Fruit fly (Drosophila melanogaster) whole organism, pupa: ENCODE measurements around the gene NimC4.

Experiments used
- CG10348 ChIP-seq: fragments of 200-800 bp; sonication (Bioruptor generic); IDR thresholded peaks from 2 replicates; pipeline ENCODE4 v1.3.6; 2022; ENCODE audit warnings: missing biosample characterization, missing genetic modification characterization
- CG12605 ChIP-seq: fragments of 200-800 bp; sonication (Bioruptor generic); IDR thresholded peaks from 2 replicates; pipeline ENCODE4 v1.3.6; 2022; ENCODE audit warnings: missing biosample characterization, missing genetic modification characterization
- CG13204 ChIP-seq: fragments of 200-800 bp; sonication (Bioruptor generic); optimal IDR thresholded peaks from 2 replicates; lab custom pipeline; 2018; ENCODE audit warnings: missing biosample characterization, mild to moderate bottlenecking, missing genetic modification characterization, moderate library complexity
- CG14655 ChIP-seq: fragments of 200-800 bp; sonication (Bioruptor generic); optimal IDR thresholded peaks from 3 replicates; lab custom pipeline; 2017; ENCODE audit warnings: mild to moderate bottlenecking, missing biosample characterization, missing genetic modification reagents, missing genetic modification characterization
- CG15710 ChIP-seq: fragments of 200-800 bp; sonication (Bioruptor generic); optimal IDR thresholded peaks from 2 replicates; lab custom pipeline; 2018; ENCODE audit warnings: missing biosample characterization, mild to moderate bottlenecking, missing genetic modification characterization, moderate library complexity
- CG17806 ChIP-seq: fragments of 200-800 bp; sonication (Bioruptor generic); optimal IDR thresholded peaks from 2 replicates; lab custom pipeline; 2018; ENCODE audit warnings: missing biosample characterization, mild to moderate bottlenecking, missing genetic modification characterization, moderate library complexity
- CG32121 ChIP-seq: fragments of 200-800 bp; sonication (Bioruptor generic); IDR thresholded peaks from 2 replicates; pipeline ENCODE4 v1.3.6; 2022; ENCODE audit warnings: missing biosample characterization, missing genetic modification characterization
- CG34367 ChIP-seq: fragments of 200-800 bp; sonication (Bioruptor generic); optimal IDR thresholded peaks from 2 replicates; lab custom pipeline; 2018; ENCODE audit warnings: missing biosample characterization, mild to moderate bottlenecking, missing genetic modification characterization
- CG4496 ChIP-seq: fragments of 200-800 bp; sonication (Bioruptor generic); IDR thresholded peaks from 3 replicates; pipeline ENCODE4 v1.3.6; 2022; ENCODE audit warnings: missing biosample characterization, missing genetic modification characterization
- CG8159 ChIP-seq: fragments of 200-800 bp; sonication (Bioruptor generic); optimal IDR thresholded peaks from 3 replicates; lab custom pipeline; 2018; ENCODE audit warnings: missing biosample characterization, mild to moderate bottlenecking, missing genetic modification characterization, moderate library complexity
- CG8301 ChIP-seq: fragments of 200-800 bp; sonication (Bioruptor generic); optimal IDR thresholded peaks from 2 replicates; lab custom pipeline; 2018; ENCODE audit warnings: missing biosample characterization, mild to moderate bottlenecking, missing genetic modification characterization
- CG9948 ChIP-seq: fragments of 200-800 bp; sonication (Bioruptor generic); optimal IDR thresholded peaks from 2 replicates; lab custom pipeline; 2018; ENCODE audit warnings: missing biosample characterization, mild to moderate bottlenecking, missing genetic modification characterization, moderate library complexity
- D1 ChIP-seq: fragments of 200-800 bp; sonication (Bioruptor generic); optimal IDR thresholded peaks from 2 replicates; lab custom pipeline; 2018; ENCODE audit warnings: missing biosample characterization, mild to moderate bottlenecking, missing genetic modification characterization, moderate library complexity
- EcR ChIP-seq: fragments of 200-800 bp; sonication (Bioruptor generic); optimal IDR thresholded peaks from 3 replicates; lab custom pipeline; 2019; ENCODE audit warnings: missing biosample characterization, missing genetic modification characterization, mild to moderate bottlenecking, moderate library complexity, missing genetic modification reagents
- Ets98B ChIP-seq: fragments of 200-800 bp; sonication (Bioruptor generic); IDR thresholded peaks from 2 replicates; pipeline ENCODE4 v1.3.6; 2022; ENCODE audit warnings: missing biosample characterization, missing genetic modification characterization
- Pif1A ChIP-seq: fragments of 200-800 bp; sonication (Bioruptor generic); optimal IDR thresholded peaks from 3 replicates; lab custom pipeline; 2016; ENCODE audit warnings: missing biosample characterization, missing genetic modification characterization
- Pif1B ChIP-seq: fragments of 200-800 bp; sonication (Bioruptor generic); optimal IDR thresholded peaks from 3 replicates; lab custom pipeline; 2016; ENCODE audit warnings: missing biosample characterization, missing genetic modification characterization
- Snoo ChIP-seq: fragments of 200-800 bp; sonication (Bioruptor generic); optimal IDR thresholded peaks from 3 replicates; lab custom pipeline; 2017; ENCODE audit warnings: missing biosample characterization, mild to moderate bottlenecking, missing genetic modification characterization, inconsistent platforms
- fd96Ca ChIP-seq: fragments of 200-800 bp; sonication (Bioruptor generic); IDR thresholded peaks from 3 replicates; pipeline ENCODE4 v1.3.6; 2022; ENCODE audit warnings: missing biosample characterization, missing genetic modification characterization
- gl ChIP-seq: fragments of 200-800 bp; sonication (Bioruptor generic); optimal IDR thresholded peaks from 2 replicates; lab custom pipeline; 2018; ENCODE audit warnings: missing biosample characterization, mild to moderate bottlenecking, missing genetic modification characterization
- rn ChIP-seq: fragments of 200-800 bp; sonication (Bioruptor generic); IDR thresholded peaks from 2 replicates; pipeline ENCODE4 v1.3.6; 2022; ENCODE audit warnings: missing biosample characterization, missing genetic modification characterization

The NimC4 gene

dm6 chr2L:14049958-14050357 is 2.6 kb downstream of the NimC4 start:
- no peak for TF ChIP-seq Snoo
- TF ChIP-seq rn (GFP tag; lab: Robert Waterston, UW) = no peak
- TF ChIP-seq Pif1A = no peak
- no peak for TF ChIP-seq CG4496
- no peak for TF ChIP-seq fd96Ca (GFP tag; lab: Robert Waterston, UW)
- TF ChIP-seq, all 21 proteins: peak for 0

- TF ChIP-seq CG32121 (GFP tag; lab: Robert Waterston, UW) = no peak
- no peak for TF ChIP-seq Pif1B (GFP tag; lab: Kevin White, UChicago)
- TF ChIP-seq CG4496 = no peak
- no peak for TF ChIP-seq Pif1A
- TF ChIP-seq CG14655 = no peak
- no peak for TF ChIP-seq D1
- TF ChIP-seq CG34367 (tag; lab: Kevin White, UChicago) = no peak
- no peak for TF ChIP-seq CG9948 (tag; lab: Kevin White, UChicago)
- no peak for TF ChIP-seq Snoo
- TF ChIP-seq CG13204 (GFP tag; lab: Kevin White, UChicago) = no peak
- TF ChIP-seq fd96Ca (GFP tag; lab: Robert Waterston, UW) = no peak
- no peak for TF ChIP-seq CG10348 (GFP tag; lab: Robert Waterston, UW)
Measured at dm6 chr2L:14054281-14054680, 6.9 kb downstream of the NimC4 start.

- no peak for TF ChIP-seq rn (GFP tag; lab: Robert Waterston, UW)
- TF ChIP-seq CG10348 (GFP tag; lab: Robert Waterston, UW) = no peak
- no peak for TF ChIP-seq CG8301
- TF ChIP-seq CG34367 (tag; lab: Kevin White, UChicago) = no peak
- no peak for TF ChIP-seq CG32121 (GFP tag; lab: Robert Waterston, UW)
- TF ChIP-seq fd96Ca (GFP tag; lab: Robert Waterston, UW) = no peak
- no peak for TF ChIP-seq CG17806 (tag; lab: Kevin White, UChicago)
- no peak for TF ChIP-seq EcR (GFP tag; lab: Kevin White, UChicago)
- TF ChIP-seq gl (tag; lab: Kevin White, UChicago) = no peak
- no peak for TF ChIP-seq CG9948 (tag; lab: Kevin White, UChicago)
- no peak for TF ChIP-seq Ets98B
- TF ChIP-seq CG8159 (tag; lab: Kevin White, UChicago) = no peak
- TF ChIP-seq CG4496 = no peak
- no peak for TF ChIP-seq CG12605
- TF ChIP-seq CG14655 = no peak
- no peak for TF ChIP-seq Snoo
- TF ChIP-seq Pif1B (GFP tag; lab: Kevin White, UChicago) = no peak
Measured at dm6 chr2L:14054903-14055302, 7.5 kb downstream of the NimC4 start.

dm6 chr2L:14070154-14070553 is 22.8 kb downstream of the NimC4 start:
- TF ChIP-seq CG32121 (GFP tag; lab: Robert Waterston, UW) = no peak
- TF ChIP-seq CG9948 (tag; lab: Kevin White, UChicago) = no peak
- peak; percentile 52 for TF ChIP-seq CG14655
- peak; percentile 53 for TF ChIP-seq CG8159 (tag; lab: Kevin White, UChicago)
- no peak for TF ChIP-seq CG17806 (tag; lab: Kevin White, UChicago)
- no peak for TF ChIP-seq gl (tag; lab: Kevin White, UChicago)
- TF ChIP-seq CG34367 (tag; lab: Kevin White, UChicago) = no peak
- TF ChIP-seq Pif1A = peak; percentile 17
- TF ChIP-seq EcR (GFP tag; lab: Kevin White, UChicago) = no peak
- TF ChIP-seq CG4496 = peak; percentile 18; the same call in 1 of the 3 replicates
- TF ChIP-seq Ets98B = peak; percentile 39; the same call in 1 of the 2 replicates
- TF ChIP-seq CG13204 (GFP tag; lab: Kevin White, UChicago) = no peak
- TF ChIP-seq CG10348 (GFP tag; lab: Robert Waterston, UW) = no peak
- TF ChIP-seq Snoo = no peak
- TF ChIP-seq rn (GFP tag; lab: Robert Waterston, UW) = no peak
- TF ChIP-seq CG15710 (tag; lab: Kevin White, UChicago) = peak; percentile 25
- no peak for TF ChIP-seq D1
- peak; percentile 42; the same call in 1 of the 3 replicates for TF ChIP-seq fd96Ca (GFP tag; lab: Robert Waterston, UW)
- no peak for TF ChIP-seq Pif1B (GFP tag; lab: Kevin White, UChicago)
- peak; percentile 41 for TF ChIP-seq CG8301
- no peak for TF ChIP-seq CG12605
- TF ChIP-seq, all 21 proteins: peak for 8

dm6 chr2L:14094606-14095005 is 47.2 kb downstream of the NimC4 start:
- TF ChIP-seq Ets98B (no peak), Pif1A (no peak), CG32121 (GFP tag; lab: Robert Waterston, UW) (no peak), CG34367 (tag; lab: Kevin White, UChicago) (no peak), CG9948 (tag; lab: Kevin White, UChicago) (no peak), CG13204 (GFP tag; lab: Kevin White, UChicago) (no peak), EcR (GFP tag; lab: Kevin White, UChicago) (no peak), Snoo (no peak), CG8159 (tag; lab: Kevin White, UChicago) (no peak), fd96Ca (GFP tag; lab: Robert Waterston, UW) (no peak), D1 (no peak), rn (GFP tag; lab: Robert Waterston, UW) (no peak), CG10348 (GFP tag; lab: Robert Waterston, UW) (no peak), CG4496 (no peak), CG17806 (tag; lab: Kevin White, UChicago) (no peak), CG15710 (tag; lab: Kevin White, UChicago) (no peak)

- TF ChIP-seq CG14655 = no peak
- no peak for TF ChIP-seq CG10348 (GFP tag; lab: Robert Waterston, UW)
- no peak for TF ChIP-seq fd96Ca (GFP tag; lab: Robert Waterston, UW)
- TF ChIP-seq CG13204 (GFP tag; lab: Kevin White, UChicago) = no peak
- no peak for TF ChIP-seq CG12605
- TF ChIP-seq CG34367 (tag; lab: Kevin White, UChicago) = no peak
- no peak for TF ChIP-seq CG8159 (tag; lab: Kevin White, UChicago)
- no peak for TF ChIP-seq Snoo
- TF ChIP-seq Ets98B = no peak
- TF ChIP-seq EcR (GFP tag; lab: Kevin White, UChicago) = no peak
- no peak for TF ChIP-seq CG32121 (GFP tag; lab: Robert Waterston, UW)
- no peak for TF ChIP-seq Pif1B (GFP tag; lab: Kevin White, UChicago)
- no peak for TF ChIP-seq gl (tag; lab: Kevin White, UChicago)
- no peak for TF ChIP-seq rn (GFP tag; lab: Robert Waterston, UW)
- TF ChIP-seq Pif1A = no peak
- TF ChIP-seq D1 = no peak
- TF ChIP-seq CG17806 (tag; lab: Kevin White, UChicago) = no peak
- TF ChIP-seq CG15710 (tag; lab: Kevin White, UChicago) = no peak
- TF ChIP-seq, all 21 proteins: peak for 0
Measured at dm6 chr2L:14095683-14096082, 48.3 kb downstream of the NimC4 start.
